Fruit fly (Drosophila melanogaster) whole organism, embryonic: ENCODE data around the gene ps.

Experiments used
- Atf3 ChIP-seq: fragments of 200-800 bp; sonication (Bioruptor generic); optimal IDR thresholded peaks from 3 replicates; lab custom pipeline; 2016; ENCODE audit warnings: missing biosample characterization, missing genetic modification characterization
- B-H2 ChIP-seq: fragments of 200-800 bp; sonication (Bioruptor generic); optimal IDR thresholded peaks from 2 replicates; lab custom pipeline; 2018; ENCODE audit warnings: missing biosample characterization, mild to moderate bottlenecking, missing genetic modification characterization
- BEAF-32 ChIP-seq: fragments of 200-800 bp; sonication (Bioruptor generic); optimal IDR thresholded peaks from 3 replicates; lab custom pipeline; 2017; ENCODE audit warnings: missing biosample characterization, missing genetic modification characterization, mild to moderate bottlenecking, moderate library complexity, missing genetic modification reagents
- CG1024 ChIP-seq: fragments of 200-800 bp; sonication (Bioruptor generic); IDR thresholded peaks from 2 replicates; pipeline ENCODE4 v1.3.6; 2022; ENCODE audit warnings: missing biosample characterization, missing genetic modification characterization
- CG10543 ChIP-seq: fragments of 200-800 bp; sonication (Bioruptor generic); optimal IDR thresholded peaks from 3 replicates; lab custom pipeline; 2017; ENCODE audit warnings: missing biosample characterization, mild to moderate bottlenecking, missing genetic modification characterization, moderate library complexity
- CG11085 ChIP-seq: fragments of 200-800 bp; sonication (Bioruptor generic); IDR thresholded peaks from 2 replicates; pipeline ENCODE4 v1.3.6; 2022; ENCODE audit warnings: missing biosample characterization, missing genetic modification characterization
- CG12071 ChIP-seq: fragments of 200-800 bp; sonication (Bioruptor generic); optimal IDR thresholded peaks from 3 replicates; lab custom pipeline; 2018; ENCODE audit warnings: missing biosample characterization, mild to moderate bottlenecking, missing genetic modification characterization
- CG14014 ChIP-seq: fragments of 200-800 bp; sonication (Bioruptor generic); IDR thresholded peaks from 2 replicates; pipeline ENCODE4 v1.3.6; 2022; ENCODE audit warnings: missing biosample characterization, missing genetic modification characterization
- CG14860 ChIP-seq: fragments of 200-800 bp; sonication (Bioruptor generic); IDR thresholded peaks from 3 replicates; pipeline ENCODE4 v1.3.6; 2022; ENCODE audit warnings: missing biosample characterization, missing genetic modification characterization; ENCODE audit not compliant: partially characterized antibody
- CG1529 ChIP-seq: fragments of 200-800 bp; sonication (Bioruptor generic); optimal IDR thresholded peaks from 3 replicates; lab custom pipeline; 2018; ENCODE audit warnings: missing biosample characterization, missing genetic modification characterization
- CG15696 ChIP-seq: fragments of 200-800 bp; sonication (Bioruptor generic); optimal IDR thresholded peaks from 2 replicates; lab custom pipeline; 2019; ENCODE audit warnings: missing biosample characterization, mild to moderate bottlenecking, missing genetic modification characterization, moderate library complexity
- CG1602 ChIP-seq: fragments of 200-800 bp; sonication (Bioruptor generic); optimal IDR thresholded peaks from 3 replicates; lab custom pipeline; 2016; ENCODE audit warnings: missing biosample characterization, missing genetic modification characterization
- CG17361 ChIP-seq: fragments of 200-800 bp; sonication (Bioruptor generic); IDR thresholded peaks from 3 replicates; pipeline ENCODE4 v1.3.6; 2022; ENCODE audit warnings: missing biosample characterization, missing genetic modification characterization
- CG1792 ChIP-seq: fragments of 200-800 bp; sonication (Bioruptor generic); optimal IDR thresholded peaks from 2 replicates; lab custom pipeline; 2016; ENCODE audit warnings: missing biosample characterization, missing genetic modification characterization
- CG2889 ChIP-seq: fragments of 200-800 bp; sonication (Bioruptor generic); IDR thresholded peaks from 3 replicates; pipeline ENCODE4 v1.3.6; 2022; ENCODE audit warnings: missing biosample characterization, missing genetic modification characterization
- CG30020 ChIP-seq: fragments of 200-800 bp; optimal IDR thresholded peaks from 2 replicates; lab custom pipeline; 2019; ENCODE audit warnings: missing biosample characterization, mild to moderate bottlenecking, missing genetic modification characterization, moderate library complexity
- CG3281 ChIP-seq: fragments of 200-800 bp; sonication (Bioruptor generic); optimal IDR thresholded peaks from 3 replicates; lab custom pipeline; 2017; ENCODE audit warnings: missing biosample characterization, mild to moderate bottlenecking, missing genetic modification characterization
- CG4328 ChIP-seq: fragments of 200-800 bp; sonication (Bioruptor generic); optimal IDR thresholded peaks from 3 replicates; lab custom pipeline; 2017; ENCODE audit warnings: missing biosample characterization, missing genetic modification reagents, missing genetic modification characterization
- CG4404 ChIP-seq: fragments of 200-800 bp; sonication (Bioruptor generic); IDR thresholded peaks from 2 replicates; pipeline ENCODE4 v1.3.6; 2022; ENCODE audit warnings: missing biosample characterization, missing genetic modification characterization
- CG6654 ChIP-seq: fragments of 200-800 bp; sonication (Bioruptor generic); optimal IDR thresholded peaks from 2 replicates; lab custom pipeline; 2017; ENCODE audit warnings: missing biosample characterization, mild to moderate bottlenecking, missing genetic modification characterization
- CG6683 ChIP-seq: fragments of 200-800 bp; sonication (Bioruptor generic); optimal IDR thresholded peaks from 2 replicates; lab custom pipeline; 2017; ENCODE audit warnings: missing biosample characterization, mild to moderate bottlenecking, missing genetic modification characterization, missing genetic modification reagents
- CG7556 ChIP-seq: fragments of 200-800 bp; sonication (Bioruptor generic); optimal IDR thresholded peaks from 2 replicates; lab custom pipeline; 2017; ENCODE audit warnings: missing biosample characterization, mild to moderate bottlenecking, missing genetic modification characterization
- CG9437 ChIP-seq: fragments of 200-800 bp; sonication (Bioruptor generic); optimal IDR thresholded peaks from 2 replicates; lab custom pipeline; 2018; ENCODE audit warnings: missing biosample characterization, mild to moderate bottlenecking, missing genetic modification characterization
- Deaf1 ChIP-seq: fragments of 200-800 bp; optimal IDR thresholded peaks from 3 replicates; lab custom pipeline; 2019; ENCODE audit warnings: missing biosample characterization, mild to moderate bottlenecking, missing genetic modification characterization, moderate library complexity
- Hey ChIP-seq: fragments of 200-800 bp; sonication (Bioruptor generic); optimal IDR thresholded peaks from 3 replicates; lab custom pipeline; 2018; ENCODE audit warnings: missing biosample characterization, mild to moderate bottlenecking, missing genetic modification characterization
- Hr78 ChIP-seq, 2 experiments: fragments of 200-800 bp in 1 of 2; fragments of >200 bp in 1 of 2; sonication (Bioruptor generic) in 1 of 2; optimal IDR thresholded peaks; 2 replicates each; lab custom pipeline; 2017 to 2019; ENCODE audit warnings: missing biosample characterization in 2 of 2, missing genetic modification characterization in 2 of 2, mild to moderate bottlenecking in 1 of 2, moderate library complexity in 1 of 2
- Kr ChIP-seq: fragments of 200-800 bp; sonication (Bioruptor generic); optimal IDR thresholded peaks from 2 replicates; lab custom pipeline; 2017; ENCODE audit warnings: missing biosample characterization, mild to moderate bottlenecking, missing genetic modification characterization
- MTF-1 ChIP-seq: fragments of 200-800 bp; sonication (Bioruptor generic); optimal IDR thresholded peaks from 2 replicates; lab custom pipeline; 2018; ENCODE audit warnings: missing biosample characterization, mild to moderate bottlenecking, missing genetic modification characterization, borderline replicate concordance
- NfI ChIP-seq: fragments of 200-800 bp; sonication (Bioruptor generic); optimal IDR thresholded peaks from 3 replicates; lab custom pipeline; 2018; ENCODE audit warnings: missing biosample characterization, mild to moderate bottlenecking, missing genetic modification characterization, moderate library complexity
- Opbp ChIP-seq: fragments of 200-800 bp; sonication (Bioruptor generic); IDR thresholded peaks from 3 replicates; pipeline ENCODE4 v1.3.6; 2022; ENCODE audit warnings: missing biosample characterization, missing genetic modification characterization; ENCODE audit not compliant: partially characterized antibody
- Ptx1 ChIP-seq: fragments of 200-800 bp; sonication (Bioruptor generic); IDR thresholded peaks from 2 replicates; pipeline ENCODE4 v1.3.6; 2022; ENCODE audit warnings: missing biosample characterization, missing genetic modification characterization
- ab ChIP-seq: fragments of 200-800 bp; sonication (Bioruptor generic); optimal IDR thresholded peaks from 2 replicates; lab custom pipeline; 2016; ENCODE audit warnings: missing biosample characterization, missing genetic modification characterization
- abd-A ChIP-seq: fragments of 200-800 bp; sonication (Bioruptor generic); optimal IDR thresholded peaks from 3 replicates; lab custom pipeline; 2019; ENCODE audit warnings: missing biosample characterization, mild to moderate bottlenecking, missing genetic modification characterization, moderate library complexity
- btn ChIP-seq: fragments of 200-800 bp; sonication (Bioruptor generic); optimal IDR thresholded peaks from 2 replicates; lab custom pipeline; 2016; ENCODE audit warnings: missing biosample characterization, missing genetic modification characterization
- cato ChIP-seq: fragments of 200-800 bp; sonication (Bioruptor generic); optimal IDR thresholded peaks from 2 replicates; lab custom pipeline; 2016; ENCODE audit warnings: missing biosample characterization, missing genetic modification characterization, borderline replicate concordance
- chn ChIP-seq: fragments of 200-800 bp; sonication (Bioruptor generic); optimal IDR thresholded peaks from 2 replicates; lab custom pipeline; 2016; ENCODE audit warnings: missing biosample characterization, missing genetic modification characterization
- en ChIP-seq: fragments of 200-800 bp; sonication (Bioruptor generic); optimal IDR thresholded peaks from 2 replicates; lab custom pipeline; 2016; ENCODE audit warnings: missing biosample characterization, missing genetic modification characterization
- gcm ChIP-seq: fragments of 200-800 bp; sonication (Bioruptor generic); optimal IDR thresholded peaks from 2 replicates; lab custom pipeline; 2019; ENCODE audit warnings: missing biosample characterization, mild to moderate bottlenecking, missing genetic modification characterization, moderate library complexity
- gfzf ChIP-seq: fragments of 200-800 bp; sonication (Bioruptor generic); optimal IDR thresholded peaks from 2 replicates; lab custom pipeline; 2016; ENCODE audit warnings: missing biosample characterization, mild to moderate bottlenecking, missing genetic modification characterization, moderate library complexity
- gt ChIP-seq: fragments of 200-800 bp; sonication (Bioruptor generic); IDR thresholded peaks from 2 replicates; pipeline ENCODE4 v1.3.6; 2022; ENCODE audit warnings: missing biosample characterization, missing genetic modification characterization
- ind ChIP-seq: fragments of 200-800 bp; sonication (Bioruptor generic); optimal IDR thresholded peaks from 3 replicates; lab custom pipeline; 2016; ENCODE audit warnings: missing biosample characterization, missing genetic modification characterization
- insv ChIP-seq, 2 experiments: fragments of 200-800 bp; sonication (Bioruptor generic); optimal IDR thresholded peaks; 3 replicates each; lab custom pipeline; 2016 to 2018; ENCODE audit warnings: missing biosample characterization in 2 of 2, missing genetic modification characterization in 2 of 2
- lbe ChIP-seq: fragments of 200-800 bp; sonication (Bioruptor generic); optimal IDR thresholded peaks from 2 replicates; lab custom pipeline; 2016; ENCODE audit warnings: missing biosample characterization, mild to moderate bottlenecking, missing genetic modification characterization
- luna ChIP-seq: fragments of 200-800 bp; sonication (Bioruptor generic); optimal IDR thresholded peaks from 2 replicates; lab custom pipeline; 2016; ENCODE audit warnings: missing biosample characterization, missing genetic modification characterization
- otp ChIP-seq: fragments of 200-800 bp; sonication (Bioruptor generic); IDR thresholded peaks from 3 replicates; pipeline ENCODE4, ENCODE4 v1.3.6; 2022; ENCODE audit warnings: missing biosample characterization, missing genetic modification characterization
- sens-2 ChIP-seq: fragments of 200-800 bp; sonication (Bioruptor generic); IDR thresholded peaks from 2 replicates; pipeline ENCODE4 v1.3.6; 2022; ENCODE audit warnings: missing biosample characterization, missing genetic modification characterization
- stwl ChIP-seq: fragments of 200-800 bp; sonication (Bioruptor generic); optimal IDR thresholded peaks from 3 replicates; lab custom pipeline; 2018; ENCODE audit warnings: missing biosample characterization, mild to moderate bottlenecking, missing genetic modification characterization, moderate library complexity
- tin ChIP-seq: fragments of 200-800 bp; sonication (Bioruptor generic); optimal IDR thresholded peaks from 3 replicates; lab custom pipeline; 2016; ENCODE audit warnings: missing biosample characterization, missing genetic modification characterization
- usp ChIP-seq: fragments of >200 bp; optimal IDR thresholded peaks from 2 replicates; lab custom pipeline; 2017; ENCODE audit warnings: missing biosample characterization, missing genetic modification characterization
- wdn ChIP-seq: fragments of 200-800 bp; sonication (Bioruptor generic); IDR thresholded peaks from 2 replicates; pipeline ENCODE4 v1.3.6; 2022; ENCODE audit warnings: missing biosample characterization, missing genetic modification characterization

The ps gene

DNA sequence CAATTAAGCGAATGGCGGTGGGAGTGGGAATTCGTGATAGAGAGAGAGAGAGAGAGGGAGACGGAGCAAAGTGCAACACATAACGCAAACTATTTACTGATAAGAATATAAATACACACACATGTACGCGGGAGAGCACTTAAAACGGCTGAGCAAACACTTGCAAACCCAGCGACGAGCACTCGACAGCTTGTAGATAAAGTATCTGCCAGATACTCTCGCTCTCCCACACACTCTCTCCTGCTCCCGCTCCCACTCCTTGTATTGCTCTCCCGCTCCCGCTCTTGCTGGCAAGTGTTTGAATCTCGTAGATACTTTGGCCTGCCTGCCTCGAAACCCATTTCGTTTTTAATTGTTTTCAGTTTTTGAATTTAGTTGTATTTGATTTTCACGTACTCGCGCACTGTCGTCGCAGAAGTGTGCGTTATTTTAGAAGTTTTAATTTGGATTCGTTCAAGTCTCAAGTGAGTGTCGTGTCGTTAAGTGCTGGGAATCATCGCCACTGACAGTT, 10.5 kb downstream of the ps start (continued):
- TF ChIP-seq cato (GFP tag; lab: Kevin White, UChicago) (no peak), en (no peak), chn (GFP tag; lab: Kevin White, UChicago) (peak; percentile 9), sens-2 (GFP tag; lab: Robert Waterston, UW) (no peak), CG30020 (tag; lab: Kevin White, UChicago) (no peak), Opbp (GFP tag; lab: Robert Waterston, UW) (no peak), CG1024 (GFP tag; lab: Robert Waterston, UW) (no peak), Ptx1 (GFP tag; lab: Robert Waterston, UW) (no peak), CG4404 (GFP tag; lab: Robert Waterston, UW) (no peak), wdn (GFP tag; lab: Robert Waterston, UW) (no peak), MTF-1 (GFP tag; lab: Kevin White, UChicago) (peak; percentile 25), CG10543 (GFP tag; lab: Kevin White, UChicago) (peak; percentile 60), lbe (peak; percentile 36), CG14860 (GFP tag; lab: Robert Waterston, UW) (no peak), Kr (GFP tag; lab: Kevin White, UChicago) (peak; percentile 20), B-H2 (peak; percentile 35), ind (GFP tag; lab: Kevin White, UChicago) (no peak), NfI (GFP tag; lab: Kevin White, UChicago) (no peak), CG15696 (tag; lab: Kevin White, UChicago) (peak; percentile 20), CG7556 (GFP tag; lab: Kevin White, UChicago) (peak; percentile 17), CG12071 (GFP tag; lab: Kevin White, UChicago) (peak; percentile 67), CG1529 (GFP tag; lab: Kevin White, UChicago) (peak; percentile 36), CG14014 (GFP tag; lab: Robert Waterston, UW) (peak; percentile 65; the same call in 1 of the 2 replicates), btn (GFP tag; lab: Kevin White, UChicago) (no peak), abd-A (tag; lab: Kevin White, UChicago) (peak; percentile 58), gcm (peak; percentile 46), CG17361 (GFP tag; lab: Robert Waterston, UW) (no peak), CG2889 (no peak), CG6654 (GFP tag; lab: Kevin White, UChicago) (no peak), tin (GFP tag; lab: Kevin White, UChicago) (peak; percentile 9), Hr78 (GFP tag; optimal IDR thresholded peaks at IDR 0.05; lab: Kevin White, UChicago) (peak in 1 of 2 experiments; percentile 17), Hey (tag; lab: Kevin White, UChicago) (peak; percentile 26), CG9437 (GFP tag; lab: Kevin White, UChicago) (no peak), Atf3 (GFP tag; lab: Kevin White, UChicago) (no peak), BEAF-32 (GFP tag; lab: Kevin White, UChicago) (no peak), gfzf (GFP tag; lab: Kevin White, UChicago) (no peak), CG6683 (GFP tag; lab: Kevin White, UChicago) (no peak), CG1792 (no peak), insv (GFP tag; optimal IDR thresholded peaks at IDR 0.05; lab: Kevin White, UChicago) (peak in 1 of 2 experiments; percentile 86), CG4328 (peak; percentile 72), CG3281 (GFP tag; lab: Kevin White, UChicago) (peak; percentile 48), usp (GFP tag; lab: Kevin White, UChicago) (no peak), CG11085 (no peak), stwl (tag; lab: Kevin White, UChicago) (no peak), luna (GFP tag; lab: Kevin White, UChicago) (no peak), ab (GFP tag; lab: Kevin White, UChicago) (no peak), gt (GFP tag; lab: Robert Waterston, UW) (no peak), Deaf1 (tag; lab: Kevin White, UChicago) (peak; percentile 64), CG1602 (GFP tag; lab: Kevin White, UChicago) (no peak), otp (GFP tag; lab: Robert Waterston, UW) (peak; percentile 69; the same call in 1 of the 3 replicates)
